Worm (Caenorhabditis elegans): Measurements from ENCODE around the gene F44E7.7.

F44E7.7 gene

DNA sequence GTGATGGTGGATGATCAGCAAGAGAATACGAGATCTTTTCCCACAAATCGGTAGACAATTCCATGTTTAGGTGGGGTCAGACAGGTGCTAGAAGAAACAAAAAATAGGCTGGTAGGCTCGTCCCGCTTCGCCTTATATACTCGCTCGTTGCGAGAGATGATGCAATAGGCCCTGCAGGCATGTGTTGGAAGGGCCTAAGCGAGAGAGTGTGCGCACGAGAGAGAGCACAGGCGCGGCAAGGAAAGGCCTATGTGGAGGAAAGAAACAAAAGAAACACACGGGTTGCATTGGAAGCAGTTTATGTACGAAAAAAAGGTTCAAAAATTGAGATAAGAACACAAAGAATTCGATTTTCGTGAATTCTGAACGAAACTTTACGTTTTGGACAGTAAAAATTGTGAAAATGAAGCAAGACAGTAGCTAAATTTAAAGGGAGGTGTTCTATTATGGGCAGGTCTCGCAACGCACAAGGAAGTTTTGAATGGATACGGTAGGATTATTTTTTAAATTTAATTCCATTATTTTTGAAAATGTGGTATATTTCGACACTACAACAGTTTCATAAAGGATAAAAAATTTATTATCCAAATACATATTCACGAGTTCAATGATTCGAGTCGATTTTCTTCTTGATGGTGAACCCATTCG is 4.4 kb downstream of the F44E7.7 start, which contains the start of gene F44E7.5:
Gene F44E7.5 (minus strand): TSS at position 210 of the 648 bp plus-strand sequence.
- no peak for TF ChIP-seq lin-13 (tag; optimal IDR thresholded peaks at IDR 0.05)
- TF ChIP-seq ces-1 (GFP tag; optimal IDR thresholded peaks at IDR 0.05), result peak; percentile 2
- no peak for TF ChIP-seq cnd-1 (tag; optimal IDR thresholded peaks at IDR 0.05)
- peak; percentile 8 for TF ChIP-seq unc-120 (tag; optimal IDR thresholded peaks at IDR 0.05; ENCODE audit: poor library complexity, severe bottlenecking)
- peak; percentile 60 for TF ChIP-seq zip-8 (tag; optimal IDR thresholded peaks at IDR 0.05)
- TF ChIP-seq lsy-2 (tag; optimal IDR thresholded peaks at IDR 0.05), result peak; percentile 20
- peak; percentile 37 for TF ChIP-seq ceh-39 (tag; optimal IDR thresholded peaks at IDR 0.05)

DNA sequence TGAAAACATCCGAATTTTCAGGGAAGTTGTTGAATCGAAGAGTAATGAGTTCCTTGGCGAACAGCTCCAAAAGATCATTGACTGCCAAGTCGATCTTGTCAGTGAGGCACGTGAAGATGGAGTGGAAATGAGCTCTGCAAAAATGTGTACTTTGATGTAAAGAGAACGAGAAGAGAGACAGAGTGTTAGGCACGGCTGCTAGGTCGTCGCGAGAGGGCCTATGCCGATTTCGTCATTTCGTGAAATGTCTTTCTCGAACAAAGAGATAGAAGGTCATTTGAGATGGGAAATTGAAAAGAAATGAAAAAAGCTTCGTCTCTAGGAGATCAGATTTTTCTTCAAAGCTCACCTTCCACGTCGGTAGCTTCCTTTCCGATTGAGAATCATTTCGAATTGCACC is 5.3 kb downstream of the F44E7.7 start:
- TF ChIP-seq unc-62 (GFP tag; optimal IDR thresholded peaks at IDR 0.05) (no peak), ztf-11 (tag; optimal IDR thresholded peaks at IDR 0.05) (no peak), drap-1 (GFP tag; optimal IDR thresholded peaks at IDR 0.05) (no peak), mab-5 (tag; optimal IDR thresholded peaks at IDR 0.05) (no peak), tbx-8 (GFP tag; optimal IDR thresholded peaks at IDR 0.05) (no peak), sptf-1 (tag; optimal IDR thresholded peaks at IDR 0.05) (no peak), bed-3 (GFP tag; optimal IDR thresholded peaks at IDR 0.05) (no peak), nhr-2 (tag; optimal IDR thresholded peaks at IDR 0.05) (no peak), pha-4 (tag; optimal IDR thresholded peaks at IDR 0.05) (no peak), hlh-1 (tag; optimal IDR thresholded peaks at IDR 0.05) (no peak), mls-2 (tag; optimal IDR thresholded peaks at IDR 0.05) (no peak), ceh-83 (GFP tag; optimal IDR thresholded peaks at IDR 0.05) (no peak), elt-3 (tag; optimal IDR thresholded peaks at IDR 0.05) (no peak), ceh-43 (GFP tag; optimal IDR thresholded peaks at IDR 0.05) (no peak), nhr-237 (tag; optimal IDR thresholded peaks at IDR 0.05) (no peak)

DNA sequence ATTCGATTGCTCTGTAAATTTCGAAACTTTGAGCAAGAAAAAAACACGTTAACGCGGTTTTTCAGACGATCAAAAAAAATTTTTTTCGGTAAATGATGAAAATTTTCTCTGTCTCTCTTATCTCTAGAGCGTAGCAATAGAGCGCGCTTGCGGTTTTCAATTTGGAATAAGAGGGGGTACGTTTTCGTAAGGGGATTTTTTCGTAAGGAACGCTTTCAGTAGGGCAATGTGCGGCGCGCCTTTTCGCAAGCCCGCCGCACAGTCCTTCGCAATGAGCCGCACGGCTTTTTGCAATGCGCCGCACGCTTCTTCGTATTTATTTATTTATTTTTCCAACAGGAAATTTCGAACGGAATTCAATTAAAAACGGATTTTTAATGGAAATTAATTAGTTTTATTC is 8.3 kb downstream of the F44E7.7 start, which contains the start of gene F44E7.4:
Gene F44E7.4 (minus strand): TSS at position 13 of the 400 bp plus-strand sequence.
- TF ChIP-seq mep-1 (tag; optimal IDR thresholded peaks at IDR 0.05) (peak; percentile 61), lin-13 (tag; optimal IDR thresholded peaks at IDR 0.05) (peak; percentile 18), lsy-2 (tag; optimal IDR thresholded peaks at IDR 0.05) (peak; percentile 43), unc-120 (tag; optimal IDR thresholded peaks at IDR 0.05; ENCODE audit: poor library complexity, severe bottlenecking) (peak; percentile 7)

- TF ChIP-seq zip-8 (tag; optimal IDR thresholded peaks at IDR 0.05) (no peak), lin-32 (GFP tag; optimal IDR thresholded peaks at IDR 0.05) (no peak), flh-1 (GFP tag; optimal IDR thresholded peaks at IDR 0.05) (no peak), lsy-2 (tag; optimal IDR thresholded peaks at IDR 0.05) (no peak), ces-1 (GFP tag; optimal IDR thresholded peaks at IDR 0.05) (no peak), unc-120 (tag; optimal IDR thresholded peaks at IDR 0.05; ENCODE audit: poor library complexity, severe bottlenecking) (no peak), blmp-1 (tag; optimal IDR thresholded peaks at IDR 0.05) (no peak), ceh-43 (GFP tag; optimal IDR thresholded peaks at IDR 0.05) (no peak), ceh-83 (GFP tag; optimal IDR thresholded peaks at IDR 0.05) (no peak), ceh-39 (tag; optimal IDR thresholded peaks at IDR 0.05) (no peak), mab-5 (tag; optimal IDR thresholded peaks at IDR 0.05) (no peak), bed-3 (GFP tag; optimal IDR thresholded peaks at IDR 0.05) (no peak), nhr-12 (tag; optimal IDR thresholded peaks at IDR 0.05) (no peak), tbx-8 (GFP tag; optimal IDR thresholded peaks at IDR 0.05) (no peak), pha-4 (tag; optimal IDR thresholded peaks at IDR 0.05) (no peak), mep-1 (tag; optimal IDR thresholded peaks at IDR 0.05) (no peak)
Measured at ce11 chrV:5774137-5774536, 11.1 kb downstream of the F44E7.7 start.

- TF ChIP-seq blmp-1 (tag; optimal IDR thresholded peaks at IDR 0.05) (no peak), ceh-39 (tag; optimal IDR thresholded peaks at IDR 0.05) (no peak), ces-1 (GFP tag; optimal IDR thresholded peaks at IDR 0.05) (no peak), elt-3 (tag; optimal IDR thresholded peaks at IDR 0.05) (no peak), unc-120 (tag; optimal IDR thresholded peaks at IDR 0.05; ENCODE audit: poor library complexity, severe bottlenecking) (no peak), drap-1 (GFP tag; optimal IDR thresholded peaks at IDR 0.05) (no peak), unc-62 (GFP tag; optimal IDR thresholded peaks at IDR 0.05) (no peak), tbx-8 (GFP tag; optimal IDR thresholded peaks at IDR 0.05) (no peak), nhr-28 (tag; optimal IDR thresholded peaks at IDR 0.05) (no peak), elt-1 (tag; optimal IDR thresholded peaks at IDR 0.05; ENCODE audit: borderline replicate concordance, insufficient read depth) (no peak), lsy-2 (tag; optimal IDR thresholded peaks at IDR 0.05) (no peak), mab-5 (tag; optimal IDR thresholded peaks at IDR 0.05) (no peak), ceh-43 (GFP tag; optimal IDR thresholded peaks at IDR 0.05) (no peak), lin-13 (tag; optimal IDR thresholded peaks at IDR 0.05) (no peak), nhr-237 (tag; optimal IDR thresholded peaks at IDR 0.05) (no peak)
Measured at ce11 chrV:5772503-5772902, 12.8 kb downstream of the F44E7.7 start.
